Fruit fly (Drosophila melanogaster): ENCODE data around the gene sog.

The sog gene

DNA sequence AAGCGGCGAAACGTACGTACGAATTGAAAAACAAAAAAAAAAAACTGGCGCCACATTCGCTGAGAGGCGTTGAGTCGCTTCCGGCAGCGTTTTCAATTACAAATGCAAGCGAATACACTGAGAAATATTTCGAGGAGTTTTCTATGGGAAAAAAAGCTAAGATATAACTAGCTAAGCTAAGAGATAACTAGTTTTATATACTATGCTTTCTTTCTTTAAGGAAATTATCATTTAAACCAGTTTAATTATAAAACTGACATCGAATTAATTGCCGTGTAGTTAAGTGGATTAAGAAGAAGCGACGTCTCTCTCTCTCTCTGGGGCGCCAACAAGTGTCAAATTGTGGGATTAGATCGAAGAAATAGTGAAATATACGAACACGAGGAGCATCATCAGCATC lies 17.8 kb downstream of the sog start (continued):
- TF ChIP-seq Elba2 (GFP tag; optimal IDR thresholded peaks at IDR 0.05), result no peak
- TF ChIP-seq CG4617 (GFP tag; optimal IDR thresholded peaks at IDR 0.05; ENCODE audit: borderline replicate concordance), result no peak
- TF ChIP-seq CG10274 (GFP tag; optimal IDR thresholded peaks at IDR 0.05), result no peak
- TF ChIP-seq Oli (tag; optimal IDR thresholded peaks at IDR 0.05), result peak; percentile 72
- peak; percentile 19 for TF ChIP-seq Max (GFP tag; optimal IDR thresholded peaks at IDR 0.05)
- TF ChIP-seq CG13894 (tag; optimal IDR thresholded peaks at IDR 0.05), result no peak
- peak; percentile 39 for TF ChIP-seq gsb-n (tag; optimal IDR thresholded peaks at IDR 0.05)
- peak; percentile 16 for TF ChIP-seq CG9437 (GFP tag; optimal IDR thresholded peaks at IDR 0.05)
- 0 out of 2 replicates have a peak, but pooled peaks have one; percentile 35 for TF ChIP-seq CG43689 (GFP tag; IDR thresholded peaks at IDR 0.05)
- TF ChIP-seq Dfd (GFP tag; optimal IDR thresholded peaks at IDR 0.05), result no peak
- no peak for TF ChIP-seq Scr (GFP tag; IDR thresholded peaks at IDR 0.05; ENCODE audit: partially characterized antibody)
- no peak for TF ChIP-seq CG8359 (GFP tag; optimal IDR thresholded peaks at IDR 0.05; ENCODE audit: borderline replicate concordance)
- TF ChIP-seq onecut (GFP tag; IDR thresholded peaks at IDR 0.05), result 0 out of 2 replicates have a peak, but pooled peaks have one; percentile 5
- TF ChIP-seq Jarid2 (GFP tag; optimal IDR thresholded peaks at IDR 0.05), result no peak
- no peak for TF ChIP-seq psq (GFP tag; optimal IDR thresholded peaks at IDR 0.05)
- no peak for TF ChIP-seq CG11723 (GFP tag; optimal IDR thresholded peaks at IDR 0.05)
- peak; percentile 63 for TF ChIP-seq CG1603 (tag; optimal IDR thresholded peaks at IDR 0.05)
- no peak for TF ChIP-seq pnt (GFP tag; optimal IDR thresholded peaks at IDR 0.05)
- TF ChIP-seq mld (GFP tag; IDR thresholded peaks at IDR 0.05; ENCODE audit: partially characterized antibody), result no peak
- TF ChIP-seq CG8089 (GFP tag; optimal IDR thresholded peaks at IDR 0.05), result no peak
- no peak for TF ChIP-seq tup (GFP tag; optimal IDR thresholded peaks at IDR 0.05)
- no peak for TF ChIP-seq CG17186 (GFP tag; optimal IDR thresholded peaks at IDR 0.05)
- TF ChIP-seq CG34376 (GFP tag; optimal IDR thresholded peaks at IDR 0.05), result no peak
- TF ChIP-seq crol (GFP tag; IDR thresholded peaks at IDR 0.05), result 0 out of 2 replicates have a peak, but pooled peaks have one; percentile 8
- TF ChIP-seq crp (GFP tag; optimal IDR thresholded peaks at IDR 0.05), result no peak
- no peak for TF ChIP-seq CG14860 (GFP tag; IDR thresholded peaks at IDR 0.05; ENCODE audit: partially characterized antibody)
- no peak for TF ChIP-seq CG6683 (GFP tag; optimal IDR thresholded peaks at IDR 0.05)
- no peak for TF ChIP-seq dan (GFP tag; IDR thresholded peaks at IDR 0.05)
- no peak for TF ChIP-seq CG15073 (GFP tag; optimal IDR thresholded peaks at IDR 0.05)
- peak; percentile 35 for TF ChIP-seq CG12942 (GFP tag; optimal IDR thresholded peaks at IDR 0.05)
- TF ChIP-seq ATbp (GFP tag; optimal IDR thresholded peaks at IDR 0.05), result peak; percentile 54
- TF ChIP-seq CG17829 (tag; optimal IDR thresholded peaks at IDR 0.05), result peak; percentile 74
- TF ChIP-seq Chrac-16 (GFP tag; optimal IDR thresholded peaks at IDR 0.05), result peak; percentile 30
- TF ChIP-seq unpg (GFP tag; optimal IDR thresholded peaks at IDR 0.05), result peak; percentile 77
- TF ChIP-seq nom (GFP tag; optimal IDR thresholded peaks at IDR 0.05), result no peak
- no peak for TF ChIP-seq gfzf (GFP tag; optimal IDR thresholded peaks at IDR 0.05)
- peak; percentile 11 for TF ChIP-seq ems (GFP tag; optimal IDR thresholded peaks at IDR 0.05)
- TF ChIP-seq Rx (GFP tag; IDR thresholded peaks at IDR 0.05), result no peak
- TF ChIP-seq CG6791 (GFP tag; IDR thresholded peaks at IDR 0.05; ENCODE audit: partially characterized antibody), result no peak
- TF ChIP-seq br (optimal IDR thresholded peaks at IDR 0.05), result no peak
- TF ChIP-seq E2f2 (GFP tag; IDR thresholded peaks at IDR 0.05), result peak; percentile 23; the same call in 1 of the 2 replicates
- no peak for TF ChIP-seq CG8478 (optimal IDR thresholded peaks at IDR 0.05)
- TF ChIP-seq gcm2 (GFP tag; optimal IDR thresholded peaks at IDR 0.05), result peak; percentile 20
- TF ChIP-seq tll (GFP tag; optimal IDR thresholded peaks at IDR 0.05), result no peak
- no peak for TF ChIP-seq BEAF-32 (GFP tag; optimal IDR thresholded peaks at IDR 0.05)
- peak; percentile 46; the same call in 1 of the 2 replicates for TF ChIP-seq Rfx (GFP tag; IDR thresholded peaks at IDR 0.05)
- no peak for TF ChIP-seq ash1 (GFP tag; optimal IDR thresholded peaks at IDR 0.05)
- no peak for TF ChIP-seq CG12299 (tag; optimal IDR thresholded peaks at IDR 0.05)
- TF ChIP-seq aop (GFP tag; IDR thresholded peaks at IDR 0.05), result no peak
- peak; percentile 81 for TF ChIP-seq CG11504 (tag; optimal IDR thresholded peaks at IDR 0.05)
